Worm (Caenorhabditis elegans) whole organism, L1 larva: ENCODE measurements around the gene F42F12.4.

Experiments used
- C04F5.9 ChIP-seq: sonication (generic microtip); optimal IDR thresholded peaks from 2 replicates; lab custom pipeline; 2016; ENCODE audit warnings: missing genetic modification characterization, missing compliant biosample characterization
- C16A3.4 ChIP-seq: fragments of 150-350 bp; optimal IDR thresholded peaks from 2 replicates; lab custom pipeline; 2014; ENCODE audit warnings: missing biosample characterization, missing genetic modification characterization
- C34B4.2 ChIP-seq: sonication (generic microtip); optimal IDR thresholded peaks from 2 replicates; lab custom pipeline; 2017; ENCODE audit warnings: mild to moderate bottlenecking, missing genetic modification characterization, missing compliant biosample characterization
- ceh-88 ChIP-seq: fragments of 200-800 bp; sonication (Bioruptor generic); IDR thresholded peaks from 2 replicates; pipeline ENCODE4 v1.3.6; 2022; ENCODE audit warnings: missing genetic modification characterization, missing compliant biosample characterization
- ceh-90 ChIP-seq: sonication (generic microtip); optimal IDR thresholded peaks from 2 replicates; lab custom pipeline; 2016; ENCODE audit warnings: missing genetic modification characterization, missing compliant biosample characterization
- efl-1 ChIP-seq, 4 experiments: fragments of 150-350 bp; optimal IDR thresholded peaks in 3 of 4; peaks in 1 of 4; 1 replicate in 1 of 4; 2 replicates in 3 of 4; lab custom pipeline; 2014; ENCODE audit warnings: missing biosample characterization in 2 of 4, missing genetic modification characterization in 2 of 4, missing genetic modification reagents in 2 of 4
- efl-3 ChIP-seq: fragments of 200-800 bp; sonication (Bioruptor generic); optimal IDR thresholded peaks from 2 replicates; lab custom pipeline; 2018; ENCODE audit warnings: mild to moderate bottlenecking, missing genetic modification characterization, missing compliant biosample characterization
- fkh-10 ChIP-seq: sonication (generic microtip); optimal IDR thresholded peaks from 2 replicates; lab custom pipeline; 2017; ENCODE audit warnings: missing biosample characterization, missing genetic modification reagents, missing genetic modification characterization
- fkh-8 ChIP-seq: sonication (generic microtip); optimal IDR thresholded peaks from 2 replicates; lab custom pipeline; 2016; ENCODE audit warnings: mild to moderate bottlenecking, missing genetic modification characterization, missing compliant biosample characterization
- fos-1 ChIP-seq: fragments of 150-350 bp; optimal IDR thresholded peaks from 2 replicates; lab custom pipeline; 2014; ENCODE audit warnings: missing biosample characterization, missing genetic modification characterization
- hlh-17 ChIP-seq: fragments of 200-800 bp; sonication (Bioruptor generic); optimal IDR thresholded peaks from 2 replicates; lab custom pipeline; 2018; ENCODE audit warnings: missing genetic modification characterization, mild to moderate bottlenecking, missing compliant biosample characterization, moderate library complexity, borderline replicate concordance
- isw-1 ChIP-seq: fragments of 200-800 bp; sonication (Bioruptor generic); IDR thresholded peaks from 2 replicates; pipeline ENCODE4 v1.3.6; 2022; ENCODE audit warnings: missing genetic modification characterization, missing compliant biosample characterization
- jun-1 ChIP-seq: fragments of 150-350 bp; optimal IDR thresholded peaks from 2 replicates; lab custom pipeline; 2014; ENCODE audit warnings: missing biosample characterization, missing genetic modification reagents, missing genetic modification characterization
- lin-13 ChIP-seq: fragments of 150-350 bp; optimal IDR thresholded peaks from 2 replicates; lab custom pipeline; 2014; ENCODE audit warnings: missing biosample characterization, missing genetic modification reagents, missing genetic modification characterization
- lin-14 ChIP-seq: fragments of 200-800 bp; sonication (Bioruptor generic); optimal IDR thresholded peaks from 2 replicates; lab custom pipeline; 2018; ENCODE audit warnings: mild to moderate bottlenecking, missing genetic modification characterization, moderate library complexity, missing compliant biosample characterization
- lin-15B ChIP-seq: fragments of 150-350 bp; sonication (generic microtip); optimal IDR thresholded peaks from 3 replicates; lab custom pipeline; 2014; ENCODE audit warnings: missing biosample characterization, missing genetic modification characterization
- lir-3 ChIP-seq: sonication (generic microtip); optimal IDR thresholded peaks from 2 replicates; lab custom pipeline; 2016; ENCODE audit warnings: mild to moderate bottlenecking, missing genetic modification characterization, moderate library complexity, missing compliant biosample characterization; ENCODE audit not compliant: poor library complexity
- mdl-1 ChIP-seq, 2 experiments: fragments of 150-350 bp; optimal IDR thresholded peaks; 2 replicates each; lab custom pipeline; 2014 to 2017; ENCODE audit warnings: missing biosample characterization in 2 of 2, missing genetic modification characterization in 2 of 2, inconsistent platforms in 1 of 2
- nhr-12 ChIP-seq: sonication (generic microtip); optimal IDR thresholded peaks from 2 replicates; lab custom pipeline; 2017; ENCODE audit warnings: missing biosample characterization, missing genetic modification characterization
- nhr-19 ChIP-seq: fragments of 200-800 bp; sonication (Bioruptor generic); conservative IDR thresholded peaks from 2 replicates; pipeline ENCODE4 v1.3.6; 2022; ENCODE audit warnings: missing genetic modification characterization, missing compliant biosample characterization
- nhr-20 ChIP-seq: sonication (generic microtip); optimal IDR thresholded peaks from 2 replicates; lab custom pipeline; 2016; ENCODE audit warnings: mild to moderate bottlenecking, missing genetic modification characterization, missing compliant biosample characterization
- nhr-237 ChIP-seq: fragments of 150-350 bp; optimal IDR thresholded peaks from 2 replicates; lab custom pipeline; 2014; ENCODE audit warnings: missing biosample characterization, missing genetic modification characterization
- nhr-47 ChIP-seq: sonication (generic microtip); optimal IDR thresholded peaks from 2 replicates; lab custom pipeline; 2016; ENCODE audit warnings: mild to moderate bottlenecking, missing genetic modification characterization, moderate library complexity, missing compliant biosample characterization
- nhr-71 ChIP-seq: sonication (generic microtip); optimal IDR thresholded peaks from 2 replicates; lab custom pipeline; 2016; ENCODE audit warnings: mild to moderate bottlenecking, missing genetic modification characterization, moderate library complexity, missing compliant biosample characterization
- nhr-77 ChIP-seq: fragments of 150-350 bp; optimal IDR thresholded peaks from 2 replicates; lab custom pipeline; 2014; ENCODE audit warnings: missing biosample characterization, missing genetic modification characterization
- pax-3 ChIP-seq: fragments of 200-800 bp; sonication (Bioruptor generic); optimal IDR thresholded peaks from 2 replicates; lab custom pipeline; 2018; ENCODE audit warnings: mild to moderate bottlenecking, missing genetic modification characterization, moderate library complexity, missing compliant biosample characterization
- snu-23 ChIP-seq: sonication (generic microtip); optimal IDR thresholded peaks from 2 replicates; lab custom pipeline; 2016; ENCODE audit warnings: missing genetic modification characterization, missing compliant biosample characterization
- vab-15 ChIP-seq: sonication (generic microtip); optimal IDR thresholded peaks from 2 replicates; lab custom pipeline; 2017; ENCODE audit warnings: missing genotype, mild to moderate bottlenecking, missing genetic modification characterization, missing compliant biosample characterization
- xbp-1 ChIP-seq: sonication (generic microtip); optimal IDR thresholded peaks from 2 replicates; lab custom pipeline; 2016; ENCODE audit warnings: missing genetic modification characterization, missing compliant biosample characterization
- zip-4 ChIP-seq: fragments of 200-800 bp; sonication (Bioruptor generic); optimal IDR thresholded peaks from 2 replicates; lab custom pipeline; 2018; ENCODE audit warnings: mild to moderate bottlenecking, missing genetic modification characterization, moderate library complexity, missing compliant biosample characterization
- ztf-4 ChIP-seq: fragments of 150-350 bp; optimal IDR thresholded peaks from 2 replicates; lab custom pipeline; 2014; ENCODE audit warnings: missing biosample characterization, missing genetic modification characterization

The F42F12.4 gene

ce11 chrX:12347822-12348221 lies 4.9 kb downstream of the F42F12.4 start (continued):
- TF ChIP-seq mdl-1 (tag; optimal IDR thresholded peaks at IDR 0.05; lab: Kevin White, UChicago) = peak in 1 of 2 experiments; percentile 8
- no peak for TF ChIP-seq efl-3 (GFP tag; lab: Kevin White, UChicago)
- peak; percentile 6 for TF ChIP-seq fos-1 (tag; lab: Kevin White, UChicago)
- TF ChIP-seq nhr-19 (GFP tag; lab: Robert Waterston, UW) = peak; percentile 69
- TF ChIP-seq hlh-17 (GFP tag; lab: Kevin White, UChicago) = no peak
- peak; percentile 35 for TF ChIP-seq nhr-47
- TF ChIP-seq efl-1 (optimal IDR thresholded peaks at IDR 0.05; lab: Kevin White, UChicago) = no peak
- TF ChIP-seq efl-1 (GFP tag; optimal IDR thresholded peaks at IDR 0.05 in 1 of 2; lab: Kevin White, UChicago) = peak in 1 of 2 experiments; percentile 76
- TF ChIP-seq lin-14 = peak; percentile 36
- no peak for TF ChIP-seq vab-15 (tag; lab: Kevin White, UChicago)
- no peak for TF ChIP-seq pax-3 (tag; lab: Kevin White, UChicago)
- TF ChIP-seq lin-13 = no peak
- TF ChIP-seq snu-23 (GFP tag; lab: Kevin White, UChicago) = peak; percentile 72
- TF ChIP-seq ztf-4 (tag; lab: Kevin White, UChicago) = no peak
- no peak for TF ChIP-seq jun-1 (tag; lab: Kevin White, UChicago)
- TF ChIP-seq ceh-88 = no peak
- TF ChIP-seq xbp-1 = peak; percentile 15

DNA sequence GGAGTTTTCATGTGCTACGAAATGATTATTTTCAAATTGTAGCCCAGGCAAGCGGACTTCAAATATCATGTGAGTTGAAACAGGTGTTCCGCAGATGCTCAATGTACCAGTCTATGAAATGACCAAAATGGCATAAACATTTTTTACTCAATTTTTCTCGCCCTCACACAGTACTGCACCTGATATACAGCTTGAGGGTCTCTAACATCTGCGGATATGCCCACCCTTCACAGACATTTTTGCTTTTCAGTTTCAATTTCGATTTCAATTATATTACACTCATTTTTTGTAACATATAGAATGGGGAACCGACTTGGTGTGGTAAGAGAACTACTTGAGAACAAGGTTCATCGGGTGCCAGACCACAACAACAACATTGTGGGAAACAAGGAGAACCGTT lies 6.0 kb downstream of the F42F12.4 start, which contains the start of gene F42F12.11:
F42F12.11 (plus strand) TSS at position 301 of the 400 bp plus-strand sequence.
- TF ChIP-seq ceh-88 (no peak), lir-3 (tag; lab: Kevin White, UChicago) (no peak), isw-1 (GFP tag; lab: Robert Waterston, UW) (no peak), nhr-19 (GFP tag; lab: Robert Waterston, UW) (no peak), efl-3 (GFP tag; lab: Kevin White, UChicago) (no peak), mdl-1 (tag; optimal IDR thresholded peaks at IDR 0.05; lab: Kevin White, UChicago) (no peak), efl-1 (optimal IDR thresholded peaks at IDR 0.05; lab: Kevin White, UChicago) (no peak), efl-1 (GFP tag; optimal IDR thresholded peaks at IDR 0.05 in 1 of 2; lab: Kevin White, UChicago) (no peak), lin-14 (no peak), nhr-77 (no peak), nhr-237 (tag; lab: Kevin White, UChicago) (no peak), nhr-12 (tag; lab: Kevin White, UChicago) (no peak), lin-15B (no peak)

- TF ChIP-seq nhr-71 (tag; lab: Kevin White, UChicago) (no peak), fkh-10 (no peak)
Measured at ce11 chrX:12343279-12343678, 9.5 kb downstream of the F42F12.4 start, which contains the start of the genes nspc-9 and nspc-10. Gene nspc-9, minus strand, starts transcription at chrX:12343379. Gene nspc-10, plus strand, starts transcription at chrX:12343609.

DNA sequence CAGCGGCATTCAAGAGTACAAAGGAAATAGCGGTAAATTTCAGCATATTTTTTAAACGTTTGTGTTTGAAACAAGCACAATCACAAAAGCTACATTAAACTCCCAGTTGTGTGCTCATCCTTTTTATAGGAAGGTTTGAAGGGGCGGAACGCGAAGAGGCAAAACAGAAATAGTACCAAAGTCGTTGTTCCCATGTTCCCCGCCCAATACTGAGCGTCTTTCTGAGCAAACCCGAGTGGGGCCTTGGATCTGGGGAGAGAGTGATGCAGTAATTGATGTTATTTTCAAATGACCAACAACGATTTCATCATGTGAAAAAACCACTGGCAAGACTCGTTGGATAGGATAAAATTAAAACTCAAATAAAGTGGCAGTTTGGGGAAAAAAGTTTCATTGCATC lies 11.4 kb downstream of the F42F12.4 start, which contains the start of gene zig-2:
zig-2 (minus strand) TSS at position 101 of the 400 bp plus-strand sequence.
- no peak for TF ChIP-seq efl-1 (optimal IDR thresholded peaks at IDR 0.05; lab: Kevin White, UChicago)
- no peak for TF ChIP-seq efl-1 (GFP tag; optimal IDR thresholded peaks at IDR 0.05 in 1 of 2; lab: Kevin White, UChicago)
- no peak for TF ChIP-seq C16A3.4 (tag; lab: Kevin White, UChicago)
- no peak for TF ChIP-seq lir-3 (tag; lab: Kevin White, UChicago)
- no peak for TF ChIP-seq ceh-90 (tag; lab: Kevin White, UChicago)
- no peak for TF ChIP-seq ztf-4 (tag; lab: Kevin White, UChicago)
- no peak for TF ChIP-seq C04F5.9 (tag; lab: Kevin White, UChicago)
- TF ChIP-seq nhr-77 = no peak
- TF ChIP-seq nhr-20 (tag; lab: Kevin White, UChicago) = no peak
- TF ChIP-seq fkh-8 (tag; lab: Kevin White, UChicago) = no peak
- TF ChIP-seq jun-1 (tag; lab: Kevin White, UChicago) = no peak
- no peak for TF ChIP-seq nhr-71 (tag; lab: Kevin White, UChicago)
- no peak for TF ChIP-seq C34B4.2
- no peak for TF ChIP-seq zip-4
